Worm (Caenorhabditis elegans) whole organism, mixed stage, embryonic: Measurements from ENCODE around the gene Y38H8A.4.

Experiments used
- ceh-43 ChIP-seq: fragments of 200-800 bp; sonication (Bioruptor generic); optimal IDR thresholded peaks from 2 replicates; lab custom pipeline; 2018; ENCODE audit warnings: mild to moderate bottlenecking, missing genetic modification characterization, moderate library complexity, missing compliant biosample characterization
- elt-3 ChIP-seq: fragments of 150-350 bp; optimal IDR thresholded peaks from 2 replicates; lab custom pipeline; 2014; ENCODE audit warnings: missing biosample characterization, missing genetic modification characterization
- lin-32 ChIP-seq: fragments of 200-800 bp; sonication (Bioruptor generic); optimal IDR thresholded peaks from 2 replicates; lab custom pipeline; 2018; ENCODE audit warnings: mild to moderate bottlenecking, missing genetic modification characterization, missing compliant biosample characterization
- mep-1 ChIP-seq: fragments of 150-350 bp; optimal IDR thresholded peaks from 2 replicates; lab custom pipeline; 2017; ENCODE audit warnings: missing biosample characterization, missing genetic modification reagents, missing genetic modification characterization, inconsistent platforms
- nhr-12 ChIP-seq: fragments of 150-350 bp; optimal IDR thresholded peaks from 2 replicates; lab custom pipeline; 2014; ENCODE audit warnings: missing biosample characterization, missing genetic modification characterization
- nhr-237 ChIP-seq: fragments of 150-350 bp; optimal IDR thresholded peaks from 2 replicates; lab custom pipeline; 2014; ENCODE audit warnings: missing biosample characterization, missing genetic modification characterization
- pha-4 ChIP-seq: fragments of 150-350 bp; optimal IDR thresholded peaks from 2 replicates; lab custom pipeline; 2018; ENCODE audit warnings: missing biosample characterization, missing genetic modification reagents, missing genetic modification characterization
- sem-2 ChIP-seq: fragments of 200-800 bp; sonication (Bioruptor generic); optimal IDR thresholded peaks from 2 replicates; lab custom pipeline; 2018; ENCODE audit warnings: mild to moderate bottlenecking, missing genetic modification characterization, missing compliant biosample characterization
- snpc-4 ChIP-seq: fragments of 150-350 bp; optimal IDR thresholded peaks from 2 replicates; lab custom pipeline; 2014; ENCODE audit warnings: missing biosample characterization, missing genetic modification characterization

DNA sequence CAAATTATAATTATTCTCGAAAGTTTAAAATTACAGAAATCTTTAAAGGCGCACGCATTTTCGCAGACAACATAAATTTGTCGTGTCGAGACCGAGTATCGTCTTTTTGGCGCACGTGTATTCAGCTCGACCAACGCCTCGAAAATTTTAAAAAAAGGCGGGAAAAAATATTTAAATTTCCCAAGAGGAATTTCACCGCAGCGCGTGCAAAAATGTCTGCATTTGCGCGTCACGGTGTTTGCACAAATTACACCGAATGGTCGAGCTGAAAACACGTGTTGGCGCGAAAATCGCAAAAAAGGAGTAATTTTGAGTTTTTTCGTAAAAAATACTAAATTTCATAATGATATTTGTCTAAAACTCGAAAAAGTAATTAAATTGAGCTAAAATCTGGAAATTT is 21.4 kb downstream of the Y38H8A.4 start:
- TF ChIP-seq sem-2 (GFP tag; lab: Kevin White, UChicago) (no peak), nhr-12 (tag; lab: Kevin White, UChicago) (no peak), mep-1 (tag; lab: Kevin White, UChicago) (no peak), elt-3 (tag; lab: Kevin White, UChicago) (no peak), ceh-43 (GFP tag; lab: Kevin White, UChicago) (no peak), pha-4 (tag; lab: Kevin White, UChicago) (no peak), snpc-4 (no peak), lin-32 (no peak), nhr-237 (tag; lab: Kevin White, UChicago) (no peak)
